Worm (Caenorhabditis elegans) whole organism, L3 larva: ENCODE measurements around the gene C25E10.8.
A peak's percentile ranks its signal among the peaks of the same experiment; 100 is the strongest.

ENCODE experiments used
- R02D3.7 ChIP-seq: fragments of 150-350 bp; optimal IDR thresholded peaks from 2 replicates; lab custom pipeline; 2014; ENCODE audit warnings: missing biosample characterization, missing genetic modification characterization
- ZK546.5 ChIP-seq: sonication (generic microtip); optimal IDR thresholded peaks from 2 replicates; lab custom pipeline; 2017; ENCODE audit warnings: missing biosample characterization, missing genetic modification characterization
- aly-2 ChIP-seq: fragments of 150-350 bp; optimal IDR thresholded peaks from 2 replicates; lab custom pipeline; 2014; ENCODE audit warnings: missing biosample characterization, missing genetic modification characterization
- ama-1 ChIP-seq: fragments of 150-350 bp; optimal IDR thresholded peaks from 2 replicates; lab custom pipeline; 2018
- ceh-16 ChIP-seq: sonication (generic microtip); optimal IDR thresholded peaks from 2 replicates; lab custom pipeline; 2017; ENCODE audit warnings: missing biosample characterization, missing genetic modification characterization
- ceh-28 ChIP-seq: fragments of 150-350 bp; optimal IDR thresholded peaks from 2 replicates; lab custom pipeline; 2014; ENCODE audit warnings: missing biosample characterization, missing genetic modification reagents, missing genetic modification characterization
- ceh-82 ChIP-seq: fragments of 150-350 bp; optimal IDR thresholded peaks from 2 replicates; lab custom pipeline; 2014; ENCODE audit warnings: missing biosample characterization, missing genetic modification characterization
- ceh-9 ChIP-seq: sonication (generic microtip); optimal IDR thresholded peaks from 2 replicates; lab custom pipeline; 2018; ENCODE audit warnings: missing biosample characterization, missing genetic modification characterization
- daf-12 ChIP-seq: fragments of 150-350 bp; optimal IDR thresholded peaks from 2 replicates; lab custom pipeline; 2014; ENCODE audit warnings: missing biosample characterization, missing genetic modification reagents, missing genetic modification characterization
- egl-27 ChIP-seq: sonication (generic microtip); optimal IDR thresholded peaks from 4 replicates; lab custom pipeline; 2017; ENCODE audit warnings: missing biosample characterization, missing genetic modification reagents, missing genetic modification characterization
- egl-5 ChIP-seq: fragments of 150-350 bp; optimal IDR thresholded peaks from 2 replicates; lab custom pipeline; 2017; ENCODE audit warnings: missing biosample characterization, missing genetic modification reagents, missing genetic modification characterization, inconsistent platforms
- elt-1 ChIP-seq: fragments of 150-350 bp; optimal IDR thresholded peaks from 2 replicates; lab custom pipeline; 2014; ENCODE audit warnings: missing biosample characterization, missing genetic modification characterization
- elt-2 ChIP-seq: sonication (generic microtip); optimal IDR thresholded peaks from 2 replicates; lab custom pipeline; 2016; ENCODE audit warnings: missing genetic modification reagents, mild to moderate bottlenecking, missing genetic modification characterization, missing compliant biosample characterization
- elt-3 ChIP-seq, 3 experiments: fragments of 150-350 bp in 1 of 3; sonication (generic microtip) in 2 of 3; optimal IDR thresholded peaks; 2 replicates in 2 of 3; 4 replicates in 1 of 3; lab custom pipeline; 2014 to 2017; ENCODE audit warnings: missing biosample characterization in 3 of 3, missing genetic modification characterization in 3 of 3
- eor-1 ChIP-seq, 2 experiments: fragments of 150-350 bp; optimal IDR thresholded peaks; 2 replicates each; lab custom pipeline; 2014 to 2018; ENCODE audit warnings: missing biosample characterization in 2 of 2, missing genetic modification characterization in 2 of 2
- fkh-10 ChIP-seq: sonication (generic microtip); optimal IDR thresholded peaks from 2 replicates; lab custom pipeline; 2017; ENCODE audit warnings: missing biosample characterization, missing genetic modification reagents, missing genetic modification characterization
- fkh-2 ChIP-seq: fragments of 150-350 bp; optimal IDR thresholded peaks from 2 replicates; lab custom pipeline; 2014; ENCODE audit warnings: missing biosample characterization, missing genetic modification reagents, missing genetic modification characterization
- fos-1 ChIP-seq: fragments of 150-350 bp; optimal IDR thresholded peaks from 2 replicates; lab custom pipeline; 2014; ENCODE audit warnings: missing biosample characterization, missing genetic modification characterization
- hmg-11 ChIP-seq: sonication (generic microtip); optimal IDR thresholded peaks from 2 replicates; lab custom pipeline; 2016; ENCODE audit warnings: missing genetic modification characterization, missing compliant biosample characterization
- jun-1 ChIP-seq: fragments of 150-350 bp; optimal IDR thresholded peaks from 2 replicates; lab custom pipeline; 2014; ENCODE audit warnings: missing biosample characterization, missing genetic modification reagents, missing genetic modification characterization
- lin-15B ChIP-seq: fragments of 150-350 bp; optimal IDR thresholded peaks from 2 replicates; lab custom pipeline; 2014; ENCODE audit warnings: missing biosample characterization, missing genetic modification characterization
- lin-39 ChIP-seq: fragments of 150-350 bp; optimal IDR thresholded peaks from 2 replicates; lab custom pipeline; 2018; ENCODE audit warnings: missing biosample characterization, missing genetic modification reagents, missing genetic modification characterization
- lsy-12 ChIP-seq: sonication (generic microtip); optimal IDR thresholded peaks from 2 replicates; lab custom pipeline; 2016; ENCODE audit warnings: mild to moderate bottlenecking, missing genetic modification characterization, missing compliant biosample characterization
- mdl-1 ChIP-seq: fragments of 150-350 bp; optimal IDR thresholded peaks from 2 replicates; lab custom pipeline; 2014; ENCODE audit warnings: missing biosample characterization, missing genetic modification characterization
- mml-1 ChIP-seq: fragments of 150-350 bp; sonication (generic microtip); optimal IDR thresholded peaks from 3 replicates; lab custom pipeline; 2014; ENCODE audit warnings: missing biosample characterization, missing genetic modification characterization
- nfya-1 ChIP-seq: sonication (generic microtip); optimal IDR thresholded peaks from 2 replicates; lab custom pipeline; 2017; ENCODE audit warnings: missing genetic modification characterization, mild to moderate bottlenecking, missing compliant biosample characterization, antibody characterized with exemption, moderate library complexity; ENCODE audit not compliant: insufficient read depth
- nhr-11 ChIP-seq: fragments of 150-350 bp; optimal IDR thresholded peaks from 2 replicates; lab custom pipeline; 2014; ENCODE audit warnings: missing biosample characterization, missing genetic modification characterization
- nhr-12 ChIP-seq: fragments of 150-350 bp; optimal IDR thresholded peaks from 2 replicates; lab custom pipeline; 2014; ENCODE audit warnings: missing biosample characterization, missing genetic modification characterization
- nhr-23 ChIP-seq: fragments of 150-350 bp; optimal IDR thresholded peaks from 2 replicates; lab custom pipeline; 2014; ENCODE audit warnings: missing biosample characterization, missing genetic modification reagents, missing genetic modification characterization
- nhr-237 ChIP-seq: fragments of 150-350 bp; optimal IDR thresholded peaks from 2 replicates; lab custom pipeline; 2014; ENCODE audit warnings: missing biosample characterization, missing genetic modification characterization
- nhr-25 ChIP-seq: sonication (generic microtip); optimal IDR thresholded peaks from 2 replicates; lab custom pipeline; 2017; ENCODE audit warnings: missing biosample characterization, missing genetic modification characterization
- nhr-28 ChIP-seq: fragments of 150-350 bp; optimal IDR thresholded peaks from 2 replicates; lab custom pipeline; 2014; ENCODE audit warnings: missing biosample characterization, missing genetic modification characterization
- nhr-43 ChIP-seq: sonication (generic microtip); optimal IDR thresholded peaks from 2 replicates; lab custom pipeline; 2016; ENCODE audit warnings: mild to moderate bottlenecking, missing genetic modification characterization, missing compliant biosample characterization; ENCODE audit not compliant: poor library complexity, severe bottlenecking
- nhr-67 ChIP-seq: fragments of 150-350 bp; optimal IDR thresholded peaks from 2 replicates; lab custom pipeline; 2014; ENCODE audit warnings: missing biosample characterization, missing genetic modification characterization
- nhr-76 ChIP-seq: fragments of 150-350 bp; sonication (generic microtip); optimal IDR thresholded peaks from 5 replicates; lab custom pipeline; 2014; ENCODE audit warnings: missing biosample characterization, missing genetic modification characterization
- nhr-77 ChIP-seq: fragments of 150-350 bp; optimal IDR thresholded peaks from 2 replicates; lab custom pipeline; 2014; ENCODE audit warnings: missing biosample characterization, missing genetic modification characterization
- pha-4 ChIP-seq: fragments of 150-350 bp; optimal IDR thresholded peaks from 2 replicates; lab custom pipeline; 2014; ENCODE audit warnings: missing biosample characterization, missing genetic modification reagents, missing genetic modification characterization
- pqm-1 ChIP-seq: fragments of 150-350 bp; optimal IDR thresholded peaks from 2 replicates; lab custom pipeline; 2017; ENCODE audit warnings: missing biosample characterization, missing genetic modification characterization, inconsistent platforms
- sea-2 ChIP-seq: fragments of 150-350 bp; sonication (generic microtip); optimal IDR thresholded peaks from 4 replicates; lab custom pipeline; 2014; ENCODE audit warnings: missing biosample characterization, missing genetic modification reagents, missing genetic modification characterization
- skn-1 ChIP-seq: fragments of 150-350 bp; optimal IDR thresholded peaks from 2 replicates; lab custom pipeline; 2014; ENCODE audit warnings: missing biosample characterization, missing genetic modification characterization
- snpc-4 ChIP-seq: fragments of 150-350 bp; optimal IDR thresholded peaks from 2 replicates; lab custom pipeline; 2014; ENCODE audit warnings: missing biosample characterization, missing genetic modification characterization
- tbx-2 ChIP-seq: sonication (generic microtip); optimal IDR thresholded peaks from 2 replicates; lab custom pipeline; 2016; ENCODE audit warnings: mild to moderate bottlenecking, missing genetic modification characterization, missing compliant biosample characterization
- unc-39 ChIP-seq: sonication (generic microtip); optimal IDR thresholded peaks from 4 replicates; lab custom pipeline; 2017; ENCODE audit warnings: missing biosample characterization, missing genetic modification characterization
- unc-62 ChIP-seq: fragments of 150-350 bp; sonication (generic microtip); optimal IDR thresholded peaks from 4 replicates; lab custom pipeline; 2014; ENCODE audit warnings: missing biosample characterization, missing genetic modification reagents, missing genetic modification characterization
- zag-1 ChIP-seq: fragments of 150-350 bp; optimal IDR thresholded peaks from 2 replicates; lab custom pipeline; 2014; ENCODE audit warnings: missing biosample characterization, missing genetic modification characterization
- ztf-11 ChIP-seq: fragments of 150-350 bp; optimal IDR thresholded peaks from 2 replicates; lab custom pipeline; 2014; ENCODE audit warnings: missing biosample characterization, missing genetic modification characterization
- ztf-4 ChIP-seq: fragments of 150-350 bp; optimal IDR thresholded peaks from 2 replicates; lab custom pipeline; 2014; ENCODE audit warnings: missing biosample characterization, missing genetic modification characterization

C25E10.8 gene

DNA sequence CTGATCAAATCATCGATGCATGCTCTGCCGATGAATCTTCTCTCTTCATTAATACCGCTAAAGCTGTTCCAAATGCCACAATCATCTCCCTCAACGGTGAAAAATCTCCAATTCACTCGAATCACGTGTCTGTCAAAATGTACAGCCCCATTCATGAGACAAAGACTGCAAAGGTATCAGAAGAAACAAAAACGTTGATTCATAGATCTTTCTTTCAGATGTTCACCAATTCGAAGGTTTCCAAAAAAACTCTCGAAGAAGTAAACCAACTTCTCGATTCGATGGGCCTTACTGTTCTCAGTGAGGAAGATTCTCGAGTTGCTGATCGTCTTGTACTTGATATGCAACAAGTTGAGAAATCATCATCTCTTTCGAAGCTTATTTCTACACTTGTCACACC, 42.8 kb upstream of the C25E10.8 start:
- TF ChIP-seq R02D3.7 (tag; lab: Kevin White, UChicago) (no peak), lin-39 (peak; percentile 20), mdl-1 (tag; lab: Kevin White, UChicago) (no peak), nhr-76 (tag; lab: Kevin White, UChicago) (no peak), fos-1 (tag; lab: Kevin White, UChicago) (no peak), ama-1 (lab: Kevin White, UChicago) (peak; percentile 55), egl-27 (tag; lab: Kevin White, UChicago) (no peak), nhr-23 (tag; lab: Kevin White, UChicago) (no peak), fkh-10 (GFP tag; lab: Kevin White, UChicago) (no peak), aly-2 (tag; lab: Kevin White, UChicago) (no peak), elt-2 (tag; lab: Kevin White, UChicago) (no peak), unc-62 (GFP tag; lab: Kevin White, UChicago) (no peak), hmg-11 (tag; lab: Kevin White, UChicago) (no peak), ztf-4 (tag; lab: Kevin White, UChicago) (no peak), ceh-16 (tag; lab: Kevin White, UChicago) (no peak)

- TF ChIP-seq unc-62 (GFP tag; lab: Kevin White, UChicago) (peak; percentile 47), elt-2 (tag; lab: Kevin White, UChicago) (peak; percentile 93), elt-1 (no peak), R02D3.7 (tag; lab: Kevin White, UChicago) (peak; percentile 19), zag-1 (no peak), daf-12 (no peak), nhr-12 (tag; lab: Kevin White, UChicago) (no peak), ceh-28 (tag; lab: Kevin White, UChicago) (peak; percentile 80), ama-1 (lab: Kevin White, UChicago) (no peak), elt-3 (tag; optimal IDR thresholded peaks at IDR 0.05; lab: Kevin White, UChicago) (peak in 2 of 3 experiments; percentile 43 to 81), nhr-76 (tag; lab: Kevin White, UChicago) (peak; percentile 92), lsy-12 (peak; percentile 41), ceh-9 (tag; lab: Kevin White, UChicago) (no peak), lin-39 (peak; percentile 84), nhr-25 (tag; lab: Kevin White, UChicago) (peak; percentile 94), hmg-11 (tag; lab: Kevin White, UChicago) (peak; percentile 62), pqm-1 (tag; lab: Kevin White, UChicago) (peak; percentile 89), nhr-67 (no peak), ceh-16 (tag; lab: Kevin White, UChicago) (no peak), sea-2 (no peak), eor-1 (tag; optimal IDR thresholded peaks at IDR 0.05; lab: Kevin White, UChicago) (no peak), unc-39 (no peak), nhr-11 (tag; lab: Kevin White, UChicago) (peak; percentile 33), fkh-10 (GFP tag; lab: Kevin White, UChicago) (no peak), mml-1 (tag; lab: Kevin White, UChicago) (peak; percentile 82), mdl-1 (tag; lab: Kevin White, UChicago) (peak; percentile 89), nhr-23 (tag; lab: Kevin White, UChicago) (peak; percentile 95), tbx-2 (tag; lab: Kevin White, UChicago) (peak; percentile 57), nhr-77 (tag; lab: Kevin White, UChicago) (peak; percentile 23), jun-1 (peak; percentile 91), fos-1 (tag; lab: Kevin White, UChicago) (peak; percentile 15), lin-15B (no peak), egl-5 (tag; lab: Kevin White, UChicago) (peak; percentile 84), nfya-1 (peak; percentile 85), nhr-237 (tag; lab: Kevin White, UChicago) (no peak), nhr-43 (tag; lab: Kevin White, UChicago) (peak; percentile 98), nhr-28 (no peak), egl-27 (tag; lab: Kevin White, UChicago) (peak; percentile 54), aly-2 (tag; lab: Kevin White, UChicago) (no peak), snpc-4 (tag; lab: Kevin White, UChicago) (peak; percentile 55), pha-4 (tag; lab: Kevin White, UChicago) (peak; percentile 96), ZK546.5 (no peak), fkh-2 (tag; lab: Kevin White, UChicago) (no peak), ceh-82 (tag; lab: Kevin White, UChicago) (no peak), ztf-11 (tag; lab: Kevin White, UChicago) (no peak), skn-1 (peak; percentile 6), ztf-4 (tag; lab: Kevin White, UChicago) (peak; percentile 65)
Measured at ce11 chrV:9095613-9096317, 41.9 kb upstream of the C25E10.8 start, which contains the start of gene F21C10.10. F21C10.10 (plus strand) TSS chrV:9096267.
